Worm (Caenorhabditis elegans) whole organism, L1 larva: ENCODE measurements around the gene H43I07.1.

Experiments used
- C04F5.9 ChIP-seq: sonication (generic microtip); optimal IDR thresholded peaks from 2 replicates; lab custom pipeline; 2016; ENCODE audit warnings: missing genetic modification characterization, missing compliant biosample characterization
- C16A3.4 ChIP-seq: fragments of 150-350 bp; optimal IDR thresholded peaks from 2 replicates; lab custom pipeline; 2014; ENCODE audit warnings: missing biosample characterization, missing genetic modification characterization
- F16B12.6 ChIP-seq: fragments of 150-350 bp; optimal IDR thresholded peaks from 2 replicates; lab custom pipeline; 2014; ENCODE audit warnings: missing biosample characterization, missing genetic modification characterization
- ama-1 ChIP-seq: fragments of 150-350 bp; optimal IDR thresholded peaks from 2 replicates; lab custom pipeline; 2014
- ceh-63 ChIP-seq: fragments of 200-800 bp; sonication (Bioruptor generic); optimal IDR thresholded peaks from 2 replicates; lab custom pipeline; 2018; ENCODE audit warnings: mild to moderate bottlenecking, missing genetic modification characterization, missing compliant biosample characterization
- ceh-88 ChIP-seq: fragments of 200-800 bp; sonication (Bioruptor generic); IDR thresholded peaks from 2 replicates; pipeline ENCODE4 v1.3.6; 2022; ENCODE audit warnings: missing genetic modification characterization, missing compliant biosample characterization
- ces-1 ChIP-seq: fragments of 150-350 bp; optimal IDR thresholded peaks from 2 replicates; lab custom pipeline; 2014; ENCODE audit warnings: missing biosample characterization, missing genetic modification reagents, missing genetic modification characterization
- dpl-1 ChIP-seq, 3 experiments: fragments of 150-350 bp in 2 of 3; sonication (generic microtip) in 1 of 3; optimal IDR thresholded peaks; 2 replicates each; lab custom pipeline; 2014 to 2017; ENCODE audit warnings: missing biosample characterization in 3 of 3, missing genetic modification characterization in 3 of 3, missing genetic modification reagents in 3 of 3
- efl-1 ChIP-seq, 4 experiments: fragments of 150-350 bp; optimal IDR thresholded peaks in 3 of 4; peaks in 1 of 4; 1 replicate in 1 of 4; 2 replicates in 3 of 4; lab custom pipeline; 2014; ENCODE audit warnings: missing biosample characterization in 2 of 4, missing genetic modification characterization in 2 of 4, missing genetic modification reagents in 2 of 4
- efl-3 ChIP-seq: fragments of 200-800 bp; sonication (Bioruptor generic); optimal IDR thresholded peaks from 2 replicates; lab custom pipeline; 2018; ENCODE audit warnings: mild to moderate bottlenecking, missing genetic modification characterization, missing compliant biosample characterization
- egl-13 ChIP-seq: sonication (generic microtip); optimal IDR thresholded peaks from 2 replicates; lab custom pipeline; 2016; ENCODE audit warnings: missing genotype, missing genetic modification reagents, missing genetic modification characterization, missing compliant biosample characterization
- elt-2 ChIP-seq: sonication (generic microtip); optimal IDR thresholded peaks from 2 replicates; lab custom pipeline; 2016; ENCODE audit warnings: missing genetic modification characterization, mild to moderate bottlenecking, inconsistent platforms, missing compliant biosample characterization, missing genetic modification reagents
- elt-3 ChIP-seq, 6 experiments: fragments of 150-350 bp in 1 of 6; sonication (generic microtip); optimal IDR thresholded peaks; 2 replicates each; lab custom pipeline; 2017 to 2018; ENCODE audit warnings: missing biosample characterization in 6 of 6, missing genetic modification characterization in 6 of 6, inconsistent platforms in 1 of 6
- ets-5 ChIP-seq: fragments of 200-800 bp; sonication (Bioruptor generic); IDR thresholded peaks from 2 replicates; pipeline ENCODE4 v1.3.6; 2022; ENCODE audit warnings: missing genetic modification characterization, missing compliant biosample characterization
- fkh-10 ChIP-seq: sonication (generic microtip); optimal IDR thresholded peaks from 2 replicates; lab custom pipeline; 2017; ENCODE audit warnings: missing biosample characterization, missing genetic modification reagents, missing genetic modification characterization
- fkh-8 ChIP-seq: sonication (generic microtip); optimal IDR thresholded peaks from 2 replicates; lab custom pipeline; 2016; ENCODE audit warnings: mild to moderate bottlenecking, missing genetic modification characterization, missing compliant biosample characterization
- irx-1 ChIP-seq: sonication (generic microtip); optimal IDR thresholded peaks from 2 replicates; lab custom pipeline; 2016; ENCODE audit warnings: missing genetic modification characterization, missing compliant biosample characterization
- isw-1 ChIP-seq: fragments of 200-800 bp; sonication (Bioruptor generic); IDR thresholded peaks from 2 replicates; pipeline ENCODE4 v1.3.6; 2022; ENCODE audit warnings: missing genetic modification characterization, missing compliant biosample characterization
- lin-15B ChIP-seq: fragments of 150-350 bp; sonication (generic microtip); optimal IDR thresholded peaks from 3 replicates; lab custom pipeline; 2014; ENCODE audit warnings: missing biosample characterization, missing genetic modification characterization
- lin-35 ChIP-seq, 2 experiments: fragments of 150-350 bp; optimal IDR thresholded peaks; 2 replicates each; lab custom pipeline; 2014; ENCODE audit warnings: missing biosample characterization in 2 of 2, missing genetic modification characterization in 2 of 2, missing genetic modification reagents in 2 of 2
- lin-39 ChIP-seq: fragments of 150-350 bp; optimal IDR thresholded peaks from 2 replicates; lab custom pipeline; 2014; ENCODE audit warnings: missing biosample characterization, missing genetic modification reagents, missing genetic modification characterization
- lir-3 ChIP-seq: sonication (generic microtip); optimal IDR thresholded peaks from 2 replicates; lab custom pipeline; 2016; ENCODE audit warnings: mild to moderate bottlenecking, missing genetic modification characterization, moderate library complexity, missing compliant biosample characterization; ENCODE audit not compliant: poor library complexity
- mdl-1 ChIP-seq, 2 experiments: fragments of 150-350 bp; optimal IDR thresholded peaks; 2 replicates each; lab custom pipeline; 2014 to 2017; ENCODE audit warnings: missing biosample characterization in 2 of 2, missing genetic modification characterization in 2 of 2, inconsistent platforms in 1 of 2
- mep-1 ChIP-seq: fragments of 150-350 bp; optimal IDR thresholded peaks from 2 replicates; lab custom pipeline; 2014; ENCODE audit warnings: missing biosample characterization, missing genetic modification characterization
- nhr-19 ChIP-seq: fragments of 200-800 bp; sonication (Bioruptor generic); conservative IDR thresholded peaks from 2 replicates; pipeline ENCODE4 v1.3.6; 2022; ENCODE audit warnings: missing genetic modification characterization, missing compliant biosample characterization
- nhr-20 ChIP-seq: sonication (generic microtip); optimal IDR thresholded peaks from 2 replicates; lab custom pipeline; 2016; ENCODE audit warnings: mild to moderate bottlenecking, missing genetic modification characterization, missing compliant biosample characterization
- nhr-47 ChIP-seq: sonication (generic microtip); optimal IDR thresholded peaks from 2 replicates; lab custom pipeline; 2016; ENCODE audit warnings: mild to moderate bottlenecking, missing genetic modification characterization, moderate library complexity, missing compliant biosample characterization
- nhr-84 ChIP-seq: sonication (generic microtip); optimal IDR thresholded peaks from 2 replicates; lab custom pipeline; 2017; ENCODE audit warnings: missing biosample characterization, missing genetic modification characterization
- nhr-85 ChIP-seq: sonication (generic microtip); peaks from one replicate; lab custom pipeline; 2016; ENCODE audit warnings: missing genetic modification characterization, inconsistent platforms, missing compliant biosample characterization
- nhr-90 ChIP-seq: sonication (generic microtip); optimal IDR thresholded peaks from 2 replicates; lab custom pipeline; 2016; ENCODE audit warnings: mild to moderate bottlenecking, missing genetic modification characterization, missing compliant biosample characterization; ENCODE audit not compliant: poor library complexity
- pag-3 ChIP-seq: sonication (generic microtip); optimal IDR thresholded peaks from 2 replicates; lab custom pipeline; 2017; ENCODE audit warnings: missing genetic modification characterization, mild to moderate bottlenecking, missing compliant biosample characterization, antibody characterized with exemption, borderline replicate concordance; ENCODE audit not compliant: insufficient read depth
- rnt-1 ChIP-seq: sonication (generic microtip); optimal IDR thresholded peaks from 2 replicates; lab custom pipeline; 2016; ENCODE audit warnings: mild to moderate bottlenecking, missing genetic modification characterization, moderate library complexity, missing compliant biosample characterization
- snpc-4 ChIP-seq: fragments of 150-350 bp; optimal IDR thresholded peaks from 2 replicates; lab custom pipeline; 2014; ENCODE audit warnings: missing biosample characterization, missing genetic modification characterization
- sptf-1 ChIP-seq: fragments of 150-350 bp; optimal IDR thresholded peaks from 2 replicates; lab custom pipeline; 2014; ENCODE audit warnings: missing biosample characterization, missing genetic modification characterization
- sup-37 ChIP-seq: fragments of 200-800 bp; sonication (Bioruptor generic); optimal IDR thresholded peaks from 2 replicates; lab custom pipeline; 2018; ENCODE audit warnings: mild to moderate bottlenecking, missing genetic modification characterization, missing compliant biosample characterization
- swsn-7 ChIP-seq: sonication (generic microtip); optimal IDR thresholded peaks from 2 replicates; lab custom pipeline; 2016; ENCODE audit warnings: missing genetic modification characterization, missing compliant biosample characterization
- unc-30 ChIP-seq: sonication (generic microtip); optimal IDR thresholded peaks from 2 replicates; lab custom pipeline; 2017; ENCODE audit warnings: missing biosample characterization, missing genetic modification characterization
- xbp-1 ChIP-seq: sonication (generic microtip); optimal IDR thresholded peaks from 2 replicates; lab custom pipeline; 2016; ENCODE audit warnings: missing genetic modification characterization, missing compliant biosample characterization
- zag-1 ChIP-seq: fragments of 150-350 bp; optimal IDR thresholded peaks from 2 replicates; lab custom pipeline; 2014; ENCODE audit warnings: missing biosample characterization, missing genetic modification characterization
- ztf-11 ChIP-seq, 2 experiments: sonication (generic microtip); optimal IDR thresholded peaks; 2 replicates each; lab custom pipeline; 2016 to 2017; ENCODE audit warnings: missing genetic modification characterization in 2 of 2, missing biosample characterization in 1 of 2, missing compliant biosample characterization in 1 of 2
- ztf-4 ChIP-seq: fragments of 150-350 bp; optimal IDR thresholded peaks from 2 replicates; lab custom pipeline; 2014; ENCODE audit warnings: missing biosample characterization, missing genetic modification characterization

Gene H43I07.1

DNA sequence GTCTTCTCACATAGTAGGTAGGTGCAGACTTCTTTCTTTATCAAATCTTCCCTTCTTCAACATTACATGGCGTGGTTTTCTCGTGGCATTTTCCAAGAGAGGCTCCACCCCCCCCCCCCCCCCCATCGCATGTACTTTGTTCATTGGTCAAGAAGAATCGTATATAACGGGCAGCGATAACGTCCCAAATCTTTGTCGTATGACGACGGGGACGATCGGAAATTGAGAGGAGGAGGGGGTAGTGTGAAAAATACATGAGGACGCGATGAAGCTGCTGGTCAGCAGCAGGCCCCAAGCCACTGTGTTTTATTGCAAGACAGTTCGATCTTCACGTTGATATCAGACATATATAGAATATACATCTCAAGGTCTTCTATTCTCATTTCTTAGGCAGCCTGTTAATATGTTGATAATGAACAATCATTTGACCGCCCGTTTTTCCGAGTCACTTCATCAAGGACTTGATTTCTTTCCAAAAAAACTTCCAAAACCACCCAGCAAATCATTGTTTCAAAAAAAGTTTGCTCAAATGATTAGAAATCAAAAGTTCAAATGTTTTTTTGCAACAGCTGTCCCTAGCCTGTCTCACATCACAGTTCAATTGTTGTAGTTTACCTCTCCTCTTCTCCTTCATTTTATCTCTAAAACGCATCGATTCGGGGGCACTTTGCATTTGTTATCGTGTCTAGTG, 17.9 kb upstream of the H43I07.1 start (continued):
- no peak for TF ChIP-seq pag-3 (tag; lab: Kevin White, UChicago)

DNA sequence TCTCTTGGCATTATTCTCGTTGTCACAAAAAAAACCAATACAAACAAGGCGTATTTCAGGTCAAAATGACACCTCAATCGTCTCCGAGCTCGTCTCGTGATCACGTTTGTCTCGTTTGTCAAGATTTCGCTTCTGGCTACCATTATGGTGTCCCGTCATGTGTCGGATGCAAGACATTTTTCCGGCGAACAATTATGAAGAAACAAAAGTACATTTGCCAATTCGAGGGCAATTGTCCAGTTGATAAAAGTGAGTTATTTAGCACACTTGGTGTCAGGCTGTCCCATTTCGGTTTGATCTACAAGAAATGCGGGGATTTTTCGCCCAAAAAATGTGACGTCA, 17.4 kb upstream of the H43I07.1 start, which contains the start of gene nhr-114:
Gene nhr-114 (plus strand): TSS at position 59 of the 342 bp plus-strand sequence.
- TF ChIP-seq irx-1 (tag; lab: Kevin White, UChicago) (no peak), mdl-1 (tag; optimal IDR thresholded peaks at IDR 0.05; lab: Kevin White, UChicago) (no peak), rnt-1 (tag; lab: Kevin White, UChicago) (no peak), nhr-19 (GFP tag; lab: Robert Waterston, UW) (no peak), egl-13 (no peak), elt-3 (tag; optimal IDR thresholded peaks at IDR 0.05; lab: Kevin White, UChicago) (no peak), sup-37 (GFP tag; lab: Kevin White, UChicago) (no peak), nhr-85 (tag; lab: Kevin White, UChicago) (peak; percentile 19), fkh-10 (GFP tag; lab: Kevin White, UChicago) (no peak), elt-2 (no peak), mep-1 (peak; percentile 27), snpc-4 (tag; lab: Kevin White, UChicago) (peak; percentile 77), fkh-8 (tag; lab: Kevin White, UChicago) (no peak), isw-1 (GFP tag; lab: Robert Waterston, UW) (no peak), sptf-1 (tag; lab: Kevin White, UChicago) (no peak)
- TF ChIP-seq, all 84 proteins: peak for 3

DNA sequence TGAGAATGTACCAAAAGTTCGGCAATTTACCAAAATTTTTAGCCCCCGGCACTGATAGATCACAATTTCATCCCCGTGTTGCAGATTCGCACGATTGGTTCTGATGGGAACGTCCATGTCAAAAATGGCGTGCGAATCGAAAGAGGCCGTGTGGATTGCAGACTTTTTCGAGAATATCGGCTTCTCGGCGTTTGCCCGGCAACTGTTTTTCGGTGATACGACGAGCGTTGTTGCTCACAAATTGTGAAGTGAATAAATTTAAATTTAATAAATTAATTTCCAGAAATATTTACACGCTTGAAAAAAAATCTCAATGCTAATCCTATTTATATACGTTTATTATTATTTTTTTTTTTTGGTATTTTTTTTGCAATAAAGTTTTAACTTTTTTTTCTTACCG, 14.9 kb upstream of the H43I07.1 start:
- no peak for TF ChIP-seq rnt-1 (tag; lab: Kevin White, UChicago)
- no peak for TF ChIP-seq irx-1 (tag; lab: Kevin White, UChicago)
- TF ChIP-seq sptf-1 (tag; lab: Kevin White, UChicago): no peak
- no peak for TF ChIP-seq nhr-90
- TF ChIP-seq lin-35 (GFP tag; optimal IDR thresholded peaks at IDR 0.05; lab: Kevin White, UChicago): no peak
- no peak for TF ChIP-seq C04F5.9 (tag; lab: Kevin White, UChicago)
- TF ChIP-seq egl-13: no peak
- no peak for TF ChIP-seq lir-3
- no peak for TF ChIP-seq xbp-1
- no peak for TF ChIP-seq lin-39 (tag; lab: Kevin White, UChicago)

DNA sequence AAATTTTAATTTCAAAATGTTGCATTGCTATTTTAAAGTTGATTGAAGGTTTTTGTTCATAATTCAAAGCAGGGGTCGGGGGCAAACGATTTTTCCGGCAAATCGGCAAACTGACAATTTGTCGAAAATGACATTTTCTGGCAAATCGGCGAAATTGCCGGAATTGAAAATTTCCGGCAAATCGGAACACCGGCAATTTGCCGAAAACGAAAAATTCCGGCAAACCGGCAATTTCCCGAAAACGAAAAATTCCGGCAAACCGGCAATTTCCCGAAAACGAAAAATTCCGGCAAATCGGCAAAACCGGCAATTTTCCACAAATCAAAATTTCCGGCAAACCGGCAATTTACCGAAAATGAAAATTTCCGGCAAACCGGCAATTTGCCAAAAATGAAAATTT, 14.3 kb upstream of the H43I07.1 start:
- TF ChIP-seq unc-30 (tag; lab: Kevin White, UChicago): no peak
- no peak for TF ChIP-seq lin-35 (GFP tag; optimal IDR thresholded peaks at IDR 0.05; lab: Kevin White, UChicago)
- TF ChIP-seq efl-1 (optimal IDR thresholded peaks at IDR 0.05; lab: Kevin White, UChicago): no peak
- TF ChIP-seq efl-1 (GFP tag; optimal IDR thresholded peaks at IDR 0.05 in 1 of 2; lab: Kevin White, UChicago): peak in 1 of 2 experiments; percentile 2
- no peak for TF ChIP-seq lin-15B
- no peak for TF ChIP-seq rnt-1 (tag; lab: Kevin White, UChicago)
- TF ChIP-seq ama-1 (lab: Kevin White, UChicago): peak; percentile 7
- TF ChIP-seq swsn-7 (tag; lab: Kevin White, UChicago): no peak

DNA sequence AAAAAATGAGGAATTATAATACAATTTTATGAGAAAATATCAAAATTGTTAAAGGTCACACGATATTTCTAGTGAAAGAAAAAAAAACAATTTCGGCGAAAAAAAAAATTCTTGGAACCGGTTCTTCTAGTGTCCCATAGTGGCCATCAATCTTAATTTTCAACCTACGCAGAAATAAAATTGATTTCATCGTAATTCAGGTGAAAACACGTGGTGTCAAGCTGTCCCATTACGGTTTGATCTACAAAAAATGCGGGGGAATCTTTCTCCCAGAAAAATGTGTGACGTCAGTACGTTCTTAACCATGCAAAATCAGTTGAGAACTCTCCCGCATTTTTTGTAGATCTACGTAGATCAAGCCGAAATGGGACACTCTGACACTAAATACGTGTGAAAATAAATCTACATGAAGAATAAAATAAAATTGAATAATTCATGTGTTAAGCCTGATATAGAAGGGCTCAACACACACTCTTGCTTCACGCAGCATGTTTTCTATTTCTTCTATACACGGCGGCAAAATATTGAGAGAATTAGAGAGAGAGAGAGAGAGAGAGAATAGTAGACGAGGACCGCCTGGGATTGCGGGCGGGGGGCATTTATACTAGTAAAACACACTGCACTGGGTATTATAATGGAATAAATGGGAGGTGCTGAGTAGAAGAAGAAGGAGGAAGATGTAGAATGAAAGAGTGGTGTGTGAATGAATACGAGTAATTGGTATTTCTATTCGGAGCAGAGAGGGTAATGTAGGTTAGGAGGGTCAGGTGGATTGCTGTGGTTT, 11.6 kb upstream of the H43I07.1 start:
- TF ChIP-seq snpc-4 (tag; lab: Kevin White, UChicago): no peak
- no peak for TF ChIP-seq F16B12.6 (tag; lab: Kevin White, UChicago)
- no peak for TF ChIP-seq nhr-84 (tag; lab: Kevin White, UChicago)
- no peak for TF ChIP-seq isw-1 (GFP tag; lab: Robert Waterston, UW)
- TF ChIP-seq ama-1 (lab: Kevin White, UChicago): no peak
- TF ChIP-seq ceh-63: no peak
- TF ChIP-seq C16A3.4: no peak
- peak; percentile 50 for TF ChIP-seq nhr-47 (tag; lab: Kevin White, UChicago)
- TF ChIP-seq fkh-10 (GFP tag; lab: Kevin White, UChicago): no peak
- TF ChIP-seq mdl-1 (tag; optimal IDR thresholded peaks at IDR 0.05; lab: Kevin White, UChicago): no peak
- no peak for TF ChIP-seq ztf-11 (tag; optimal IDR thresholded peaks at IDR 0.05; lab: Kevin White, UChicago)
- TF ChIP-seq nhr-20 (tag; lab: Kevin White, UChicago): peak; percentile 62
- TF ChIP-seq xbp-1: no peak
- TF ChIP-seq ceh-88 (GFP tag; lab: Robert Waterston, UW): no peak
- TF ChIP-seq ets-5 (GFP tag; lab: Robert Waterston, UW): no peak
- no peak for TF ChIP-seq ces-1
- no peak for TF ChIP-seq unc-30 (tag; lab: Kevin White, UChicago)
- peak in 2 of 3 experiments; percentile 14 to 41 for TF ChIP-seq dpl-1 (GFP tag; optimal IDR thresholded peaks at IDR 0.05; lab: Kevin White, UChicago)
- TF ChIP-seq zag-1 (tag; lab: Kevin White, UChicago): no peak
- TF ChIP-seq elt-3 (tag; optimal IDR thresholded peaks at IDR 0.05; lab: Kevin White, UChicago): peak in 1 of 6 experiments; percentile 44
- TF ChIP-seq efl-3 (GFP tag; lab: Kevin White, UChicago): no peak
- no peak for TF ChIP-seq ztf-4 (tag; lab: Kevin White, UChicago)
